Worm (Caenorhabditis elegans): Measurements from ENCODE around the gene mrp-1.

The mrp-1 gene

ce11 chrX:581754-582153, 5.9 kb downstream of the mrp-1 start:
- no peak for TF ChIP-seq unc-62 (GFP tag; optimal IDR thresholded peaks at IDR 0.05)

DNA sequence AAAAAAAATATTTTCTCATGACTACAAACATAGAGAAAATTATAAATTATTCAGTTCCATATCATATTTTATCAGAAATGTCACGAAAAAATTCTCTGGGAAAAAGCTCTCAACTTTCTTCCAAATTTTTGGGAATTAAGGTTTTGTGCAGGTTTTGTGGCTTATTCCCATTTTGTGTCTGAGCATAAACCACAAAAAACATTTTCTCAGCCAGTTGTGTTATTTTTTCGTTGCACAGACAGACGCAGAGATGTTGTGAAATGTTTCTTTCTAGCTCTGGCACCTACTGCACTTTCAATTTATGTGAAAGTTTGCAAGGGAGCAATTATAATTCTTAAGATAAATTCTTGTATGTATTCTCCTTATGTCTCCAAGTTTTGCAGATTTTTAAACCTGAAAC, 12.6 kb downstream of the mrp-1 start:
- no peak for TF ChIP-seq unc-62 (GFP tag; optimal IDR thresholded peaks at IDR 0.05)

ce11 chrX:573270-573669, 14.4 kb downstream of the mrp-1 start:
- no peak for TF ChIP-seq unc-62 (GFP tag; optimal IDR thresholded peaks at IDR 0.05)

DNA sequence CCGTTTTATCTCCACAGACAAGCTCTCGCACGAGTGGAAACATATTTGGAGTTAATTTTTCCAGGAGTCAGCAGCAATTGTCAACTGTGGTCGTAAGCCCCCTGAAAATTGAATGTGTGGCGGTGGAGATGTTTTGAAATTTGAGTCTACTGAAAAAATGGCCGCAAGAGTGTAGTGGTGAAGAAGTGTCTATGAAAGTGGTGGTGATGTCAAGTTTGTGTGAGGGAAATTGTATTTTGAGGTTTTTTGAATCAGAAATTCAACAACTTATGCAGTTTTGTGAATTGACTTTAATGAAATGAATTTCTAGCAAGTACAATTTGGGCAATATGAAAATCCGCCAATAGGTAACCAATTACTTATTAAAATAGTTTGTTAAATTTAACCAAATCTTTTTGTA, 15.1 kb downstream of the mrp-1 start, which contains the start of gene mrp-2:
mrp-2 (minus strand) TSS at position 101 of the 400 bp plus-strand sequence.
- no peak for TF ChIP-seq unc-62 (GFP tag; optimal IDR thresholded peaks at IDR 0.05)

DNA sequence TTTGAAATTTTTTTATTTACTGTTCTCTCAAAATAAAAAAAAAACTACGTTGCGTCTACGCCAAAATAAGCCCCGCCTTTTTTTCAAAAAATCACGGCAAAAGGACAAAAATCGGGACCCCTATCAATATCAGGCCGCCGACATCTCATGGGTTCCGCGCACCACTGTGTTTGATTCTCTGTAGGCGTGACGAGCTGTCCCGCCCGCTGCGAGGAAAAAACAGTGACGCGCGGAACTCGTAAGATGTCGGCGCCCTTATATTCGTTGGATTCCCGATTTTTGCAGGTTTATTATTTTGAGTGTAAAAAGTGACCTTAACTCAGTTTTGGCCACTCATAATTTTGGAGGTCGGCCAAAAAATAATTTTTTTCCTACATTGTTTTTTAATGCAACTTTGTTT, 16.3 kb downstream of the mrp-1 start:
- no peak for TF ChIP-seq unc-62 (GFP tag; optimal IDR thresholded peaks at IDR 0.05)

ce11 chrX:557857-558256, 29.8 kb downstream of the mrp-1 start, which contains the start of gene nas-38:
Gene nas-38 (plus strand): TSS chrX:558157.
- TF ChIP-seq unc-62 (GFP tag; optimal IDR thresholded peaks at IDR 0.05) = no peak

DNA sequence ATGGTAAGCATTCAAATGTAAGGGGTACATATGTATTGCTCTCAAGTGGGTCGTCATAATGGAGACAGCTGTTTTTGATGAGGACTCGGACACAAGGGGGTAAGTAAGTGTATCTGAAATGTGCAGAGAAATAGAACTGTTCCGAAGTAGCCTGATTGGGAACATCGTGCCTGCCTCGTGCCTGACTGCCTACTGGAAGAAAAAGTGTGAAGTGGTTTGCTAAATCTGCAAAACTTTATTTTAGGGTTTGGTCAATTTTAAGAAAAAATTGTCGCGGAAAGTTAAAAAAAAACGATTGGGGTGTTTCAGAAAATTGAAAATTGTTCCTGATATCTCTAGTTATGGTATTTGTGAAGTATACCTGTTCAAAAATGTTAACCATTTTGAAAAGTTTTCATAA, 30.5 kb downstream of the mrp-1 start, which contains the start of gene hlh-19:
hlh-19 (minus strand) TSS at position 101 of the 400 bp plus-strand sequence.
- TF ChIP-seq unc-62 (GFP tag; optimal IDR thresholded peaks at IDR 0.05) = no peak

- no peak for TF ChIP-seq unc-62 (GFP tag; optimal IDR thresholded peaks at IDR 0.05)
Measured at ce11 chrX:555043-555791, 32.5 kb downstream of the mrp-1 start.

- TF ChIP-seq unc-62 (GFP tag; optimal IDR thresholded peaks at IDR 0.05) = no peak
Measured at ce11 chrX:553875-554274, 33.8 kb downstream of the mrp-1 start, which contains the start of gene F57C12.6. Gene F57C12.6 (minus strand): TSS chrX:553975.

DNA sequence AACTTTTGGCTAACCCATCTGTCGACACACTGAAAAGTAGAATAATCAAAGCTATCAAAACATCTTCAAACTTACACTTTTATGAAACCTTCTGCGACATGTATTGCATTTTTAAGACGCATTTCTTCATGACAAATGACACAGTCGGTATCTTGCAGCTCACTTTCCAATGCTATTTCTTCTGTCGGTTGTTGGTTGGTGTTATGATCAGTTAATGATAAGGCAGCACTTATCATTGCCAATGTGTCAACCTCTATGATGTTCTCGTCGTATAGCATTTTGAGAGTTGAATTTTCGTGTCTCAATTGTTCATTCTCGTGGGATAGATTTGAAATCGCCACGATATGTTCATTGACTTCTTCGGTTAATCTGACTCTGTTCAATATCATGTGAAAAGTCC, 34.3 kb downstream of the mrp-1 start:
- no peak for TF ChIP-seq unc-62 (GFP tag; optimal IDR thresholded peaks at IDR 0.05)

ce11 chrX:551175-551729, 36.4 kb downstream of the mrp-1 start, which contains the start of gene F57C12.2:
Gene F57C12.2 (minus strand): TSS chrX:551392.
- no peak for TF ChIP-seq unc-62 (GFP tag; optimal IDR thresholded peaks at IDR 0.05)

ce11 chrX:542807-543206, 44.9 kb downstream of the mrp-1 start, which contains the start of gene F28C10.1:
Gene F28C10.1 (plus strand): TSS chrX:543107.
- no peak for TF ChIP-seq unc-62 (GFP tag; optimal IDR thresholded peaks at IDR 0.05)

DNA sequence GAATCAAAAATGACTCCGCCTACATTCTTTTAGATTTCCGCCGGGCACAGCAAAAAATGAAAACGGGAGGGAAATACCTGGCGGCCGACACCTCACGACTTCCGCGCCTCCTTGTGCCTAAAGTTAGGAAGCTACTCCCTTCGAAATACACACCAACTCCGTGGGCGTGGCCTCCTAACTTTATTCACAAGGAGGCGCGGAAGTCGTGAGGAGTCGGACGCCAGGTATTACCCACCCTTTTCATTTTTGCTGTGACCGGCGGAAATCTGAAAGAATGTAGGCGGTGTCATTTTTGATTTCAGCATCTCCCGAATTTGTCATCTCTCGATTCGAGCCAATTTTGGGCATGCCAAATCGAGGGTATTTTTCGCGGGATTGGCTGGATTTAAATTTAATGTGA, 49.6 kb downstream of the mrp-1 start:
- no peak for TF ChIP-seq unc-62 (GFP tag; optimal IDR thresholded peaks at IDR 0.05)

DNA sequence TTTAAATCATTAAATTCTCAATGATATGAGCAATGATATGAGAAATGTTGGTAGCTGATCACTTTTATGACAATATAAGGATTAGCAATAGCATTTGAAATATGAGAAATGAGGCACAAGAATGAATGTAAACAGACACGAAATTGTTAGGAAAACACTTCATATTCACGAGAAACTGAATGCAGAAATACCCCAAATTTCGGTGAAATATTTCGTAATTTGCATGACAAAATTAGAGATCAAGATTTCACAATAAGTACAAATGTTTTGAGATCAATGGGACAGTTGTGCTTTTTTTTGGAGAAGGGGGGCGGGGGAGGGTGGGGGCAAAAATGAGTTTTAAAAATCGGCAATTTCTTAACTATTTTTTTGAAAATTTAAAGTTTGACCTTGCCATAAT, 51.3 kb downstream of the mrp-1 start:
- no peak for TF ChIP-seq unc-62 (GFP tag; optimal IDR thresholded peaks at IDR 0.05)

ce11 chrX:535728-536127, 52.0 kb downstream of the mrp-1 start, which contains the start of gene F28C10.3:
Gene F28C10.3 (minus strand): TSS chrX:535828.
- TF ChIP-seq unc-62 (GFP tag; optimal IDR thresholded peaks at IDR 0.05) = no peak

- no peak for TF ChIP-seq unc-62 (GFP tag; optimal IDR thresholded peaks at IDR 0.05)
Measured at ce11 chrX:530909-531308, 56.8 kb downstream of the mrp-1 start, which contains the start of gene B0310.6. Gene B0310.6 (minus strand): TSS chrX:531009.

- no peak for TF ChIP-seq unc-62 (GFP tag; optimal IDR thresholded peaks at IDR 0.05)
Measured at ce11 chrX:530011-530410, 57.7 kb downstream of the mrp-1 start, which contains the start of gene ugt-46. Gene ugt-46 (minus strand): TSS chrX:530289.

All from whole organism, dauer.